Worm (Caenorhabditis elegans) whole organism, young adult: Measurements from ENCODE around the gene F42G8.8.

Experiments used
- F37B4.10 ChIP-seq: fragments of 200-800 bp; sonication (Bioruptor generic); IDR thresholded peaks from 2 replicates; pipeline ENCODE4 v1.3.6; 2022; ENCODE audit warnings: missing genetic modification characterization, missing compliant biosample characterization
- Y53G8AR.9 ChIP-seq: fragments of 200-800 bp; sonication (Bioruptor generic); conservative IDR thresholded peaks from 2 replicates; pipeline ENCODE4 v1.3.6; 2022; ENCODE audit warnings: missing genetic modification reagents, missing genetic modification characterization, missing compliant biosample characterization
- attf-5 ChIP-seq: fragments of 200-800 bp; sonication (Bioruptor generic); optimal IDR thresholded peaks from 2 replicates; lab custom pipeline; 2018; ENCODE audit warnings: mild to moderate bottlenecking, missing genetic modification characterization, missing compliant biosample characterization
- ceh-100 ChIP-seq: fragments of 200-800 bp; sonication (Bioruptor generic); IDR thresholded peaks from 2 replicates; pipeline ENCODE4 v1.3.6; 2022; ENCODE audit warnings: missing genetic modification reagents, missing genetic modification characterization, missing compliant biosample characterization
- chd-7 ChIP-seq: sonication (generic microtip); optimal IDR thresholded peaks from 2 replicates; lab custom pipeline; 2016; ENCODE audit warnings: mild to moderate bottlenecking, missing genetic modification characterization, moderate library complexity, missing compliant biosample characterization
- dpl-1 ChIP-seq: fragments of 150-350 bp; optimal IDR thresholded peaks from 2 replicates; lab custom pipeline; 2014; ENCODE audit warnings: missing biosample characterization, missing genetic modification reagents, missing genetic modification characterization
- ets-4 ChIP-seq: fragments of 200-800 bp; sonication (Bioruptor generic); optimal IDR thresholded peaks from 2 replicates; lab custom pipeline; 2018; ENCODE audit warnings: mild to moderate bottlenecking, missing genetic modification characterization, missing compliant biosample characterization
- let-607 ChIP-seq, 2 experiments: fragments of 200-800 bp in 1 of 2; sonication (Bioruptor generic) in 1 of 2; sonication (generic microtip) in 1 of 2; optimal IDR thresholded peaks; 2 replicates each; lab custom pipeline; 2016 to 2018; ENCODE audit warnings: mild to moderate bottlenecking in 2 of 2, missing compliant biosample characterization in 2 of 2, missing genetic modification characterization in 2 of 2, moderate library complexity in 2 of 2, missing genotype in 1 of 2
- rpc-1 ChIP-seq, 2 experiments: fragments of 150-350 bp in 1 of 2; sonication (generic microtip) in 1 of 2; optimal IDR thresholded peaks; 2 replicates each; lab custom pipeline; 2014 to 2018; ENCODE audit warnings: missing biosample characterization in 1 of 2, missing genetic modification characterization in 1 of 2, missing genetic modification reagents in 1 of 2, missing genotype in 1 of 2
- sea-2 ChIP-seq: fragments of 200-800 bp; sonication (Bioruptor generic); IDR thresholded peaks from 2 replicates; pipeline ENCODE4 v1.3.6; 2022; ENCODE audit warnings: missing genetic modification characterization, missing compliant biosample characterization
- snpc-4 ChIP-seq, 5 experiments: fragments of 150-350 bp in 1 of 5; sonication (generic microtip) in 4 of 5; optimal IDR thresholded peaks; 2 replicates each; lab custom pipeline; 2014 to 2018; ENCODE audit warnings: missing genetic modification characterization in 5 of 5, missing biosample characterization in 3 of 5, antibody characterized with exemption in 2 of 5, mild to moderate bottlenecking in 2 of 5, missing compliant biosample characterization in 2 of 5, missing genotype in 2 of 5, moderate library complexity in 2 of 5, missing genetic modification reagents in 1 of 5

DNA sequence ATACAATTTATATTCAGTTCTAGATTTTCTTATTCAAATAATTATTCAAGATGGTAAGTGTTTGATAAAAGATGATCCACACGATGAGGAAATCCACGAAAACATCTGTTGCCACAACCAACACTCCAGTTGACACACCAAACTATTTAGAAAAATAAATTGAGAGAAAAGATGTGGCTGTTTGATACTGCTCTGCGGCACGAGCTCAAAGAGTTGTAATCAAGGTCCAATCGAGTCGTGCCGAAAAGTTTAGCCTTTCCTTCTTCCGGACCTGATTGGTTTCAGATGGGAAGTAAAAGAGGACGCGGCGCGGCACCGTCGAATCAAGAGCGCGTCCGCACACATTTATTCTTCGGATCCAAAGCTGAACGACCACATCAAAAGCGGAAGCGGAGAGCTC is 17.7 kb downstream of the F42G8.8 start:
- TF ChIP-seq snpc-4 (GFP tag; optimal IDR thresholded peaks at IDR 0.05; lab: Kevin White, UChicago), result no peak
- no peak for TF ChIP-seq snpc-4 (tag; optimal IDR thresholded peaks at IDR 0.05; lab: Kevin White, UChicago)
- no peak for TF ChIP-seq let-607 (tag; optimal IDR thresholded peaks at IDR 0.05; lab: Kevin White, UChicago)
- TF ChIP-seq F37B4.10, result no peak
- TF ChIP-seq attf-5, result no peak
- TF ChIP-seq ceh-100 (GFP tag; lab: Robert Waterston, UW), result no peak
- TF ChIP-seq sea-2 (GFP tag; lab: Robert Waterston, UW), result no peak
- TF ChIP-seq rpc-1 (optimal IDR thresholded peaks at IDR 0.05; lab: Kevin White, UChicago), result no peak
- no peak for TF ChIP-seq rpc-1 (tag; optimal IDR thresholded peaks at IDR 0.05; lab: Kevin White, UChicago)
- no peak for TF ChIP-seq chd-7 (tag; lab: Kevin White, UChicago)
- TF ChIP-seq Y53G8AR.9, result no peak
- no peak for TF ChIP-seq ets-4 (GFP tag; lab: Kevin White, UChicago)
- no peak for TF ChIP-seq dpl-1 (GFP tag; lab: Kevin White, UChicago)
